Worm (Caenorhabditis elegans): ENCODE measurements around the gene rad-50.

DNA sequence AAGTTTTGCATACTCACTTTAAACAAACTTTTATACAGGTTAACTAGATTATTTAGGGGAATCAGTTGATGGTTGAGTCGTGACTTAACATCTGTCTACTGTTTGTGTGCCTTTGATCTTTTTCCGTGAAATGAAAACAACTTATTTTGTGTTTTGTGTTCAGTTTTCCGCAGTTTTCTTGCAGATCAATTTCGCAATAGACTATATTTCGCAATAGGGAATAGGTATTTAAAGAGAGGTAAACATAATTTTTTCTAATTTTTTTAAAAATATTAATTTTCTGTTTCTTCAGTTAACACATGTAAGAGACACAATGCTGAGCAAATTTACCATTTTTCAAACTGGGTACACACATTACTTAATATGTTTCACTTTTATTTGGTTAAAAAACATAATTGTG, 15.9 kb downstream of the rad-50 start, which contains the start of gene tbb-6:
- TF ChIP-seq flt-1 (GFP tag; IDR thresholded peaks at IDR 0.05) (no peak), tra-4 (tag; optimal IDR thresholded peaks at IDR 0.05) (no peak), ama-1 (optimal IDR thresholded peaks at IDR 0.05) (no peak), aly-1 (tag; optimal IDR thresholded peaks at IDR 0.05) (no peak)

All from whole organism, early embryonic.